Worm (Caenorhabditis elegans) whole organism, late embryonic: ENCODE data around the gene R08D7.4.

Source experiments
- K02D7.2 ChIP-seq: sonication (generic microtip); optimal IDR thresholded peaks from 2 replicates; lab custom pipeline; 2017; ENCODE audit warnings: mild to moderate bottlenecking, missing genetic modification characterization, missing compliant biosample characterization
- ahr-1 ChIP-seq: sonication (generic microtip); optimal IDR thresholded peaks from 2 replicates; lab custom pipeline; 2016; ENCODE audit warnings: missing genetic modification characterization, missing compliant biosample characterization
- ama-1 ChIP-seq: fragments of 150-350 bp; optimal IDR thresholded peaks from 2 replicates; lab custom pipeline; 2014
- hlh-13 ChIP-seq: fragments of 200-800 bp; sonication (Bioruptor generic); optimal IDR thresholded peaks from 2 replicates; lab custom pipeline; 2018; ENCODE audit warnings: mild to moderate bottlenecking, missing genetic modification characterization, missing compliant biosample characterization
- hlh-30 ChIP-seq: sonication (generic microtip); optimal IDR thresholded peaks from 2 replicates; lab custom pipeline; 2017; ENCODE audit warnings: antibody characterized with exemption, missing genetic modification characterization, missing compliant biosample characterization; ENCODE audit not compliant: insufficient read depth
- madf-2 ChIP-seq: sonication (generic microtip); optimal IDR thresholded peaks from 2 replicates; lab custom pipeline; 2017; ENCODE audit warnings: missing genetic modification characterization, missing compliant biosample characterization
- nhr-11 ChIP-seq: fragments of 150-350 bp; optimal IDR thresholded peaks from 2 replicates; lab custom pipeline; 2014; ENCODE audit warnings: missing biosample characterization, missing genetic modification characterization
- unc-3 ChIP-seq, 2 experiments: fragments of 200-800 bp in 1 of 2; sonication (Bioruptor generic) in 1 of 2; sonication (generic microtip) in 1 of 2; conservative IDR thresholded peaks in 1 of 2; optimal IDR thresholded peaks in 1 of 2; 2 replicates each; pipeline versions ENCODE4 v1.3.6 to Lab custom; 2016 to 2022; ENCODE audit warnings: missing compliant biosample characterization in 2 of 2, missing genetic modification characterization in 2 of 2, missing genetic modification reagents in 1 of 2
- unc-86 ChIP-seq: sonication (generic microtip); optimal IDR thresholded peaks from 2 replicates; lab custom pipeline; 2016; ENCODE audit warnings: missing genetic modification characterization, missing compliant biosample characterization

DNA sequence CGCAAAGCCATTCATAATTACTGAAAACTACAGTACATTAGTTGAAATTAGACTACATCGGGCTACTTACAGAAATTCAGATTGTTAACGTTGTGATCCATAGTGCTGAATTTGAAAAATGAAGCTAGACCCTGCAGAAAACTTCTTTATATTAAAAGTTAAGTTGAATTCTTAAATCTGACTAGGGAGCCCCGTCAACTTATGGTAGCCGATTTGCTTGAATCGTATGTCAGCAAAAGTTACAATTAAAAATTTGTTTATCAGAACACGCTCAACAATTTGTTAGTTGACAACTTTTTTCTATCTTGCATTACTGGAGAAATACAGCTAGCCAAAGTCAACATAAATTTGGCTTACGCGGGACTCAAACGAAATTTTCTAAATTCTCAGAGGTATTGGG is 50.8 kb downstream of the R08D7.4 start, which contains the start of gene F59B2.14:
- no peak for TF ChIP-seq hlh-13 (GFP tag; lab: Kevin White, UChicago)
- TF ChIP-seq nhr-11 (tag; lab: Kevin White, UChicago): no peak
- no peak for TF ChIP-seq ahr-1 (tag; lab: Kevin White, UChicago)
- no peak for TF ChIP-seq ama-1 (lab: Kevin White, UChicago)
- no peak for TF ChIP-seq madf-2 (tag; lab: Kevin White, UChicago)
- TF ChIP-seq hlh-30 (tag; lab: Kevin White, UChicago): no peak
- TF ChIP-seq unc-3 (GFP tag; conservative IDR thresholded peaks at IDR 0.05; lab: Robert Waterston, UW): no peak
- TF ChIP-seq unc-3 (tag; optimal IDR thresholded peaks at IDR 0.05; lab: Kevin White, UChicago): no peak
- TF ChIP-seq K02D7.2 (tag; lab: Kevin White, UChicago): no peak
- TF ChIP-seq unc-86 (tag; lab: Kevin White, UChicago): no peak
